Fruit fly (Drosophila melanogaster): ENCODE results near the gene CG42331.

Gene CG42331

dm6 chr3R:24753561-24754027 lies 18.4 kb upstream of the CG42331 start, which contains the start of gene asp (continued):
- TF ChIP-seq HLH4C (GFP tag; IDR thresholded peaks at IDR 0.05; ENCODE audit: partially characterized antibody) (peak; percentile 95), sob (GFP tag; IDR thresholded peaks at IDR 0.05) (0 out of 2 replicates have a peak, but pooled peaks have one; percentile 21), yki (optimal IDR thresholded peaks at IDR 0.05) (no peak), kni (GFP tag; optimal IDR thresholded peaks at IDR 0.05) (no peak), Drgx (GFP tag; IDR thresholded peaks at IDR 0.05) (no peak), bsh (GFP tag; optimal IDR thresholded peaks at IDR 0.05) (no peak), row (GFP tag; IDR thresholded peaks at IDR 0.05) (peak; percentile 67), Blimp-1 (GFP tag; optimal IDR thresholded peaks at IDR 0.05) (peak; percentile 35), ken (GFP tag; IDR thresholded peaks at IDR 0.05) (no peak), CG17802 (tag; optimal IDR thresholded peaks at IDR 0.05) (peak; percentile 98), maf-S (GFP tag; optimal IDR thresholded peaks at IDR 0.05) (no peak), CG11695 (GFP tag; IDR thresholded peaks at IDR 0.05) (no peak), Hr39 (optimal IDR thresholded peaks at IDR 0.05) (no peak), CG3281 (GFP tag; optimal IDR thresholded peaks at IDR 0.05) (no peak), CG12236 (GFP tag; optimal IDR thresholded peaks at IDR 0.05) (no peak), crc (GFP tag; optimal IDR thresholded peaks at IDR 0.05) (no peak), chif (GFP tag; optimal IDR thresholded peaks at IDR 0.05) (no peak), amos (GFP tag; IDR thresholded peaks at IDR 0.05; ENCODE audit: partially characterized antibody) (peak; percentile 77), wdn (GFP tag; IDR thresholded peaks at IDR 0.05) (no peak), sug (tag; optimal IDR thresholded peaks at IDR 0.05) (no peak), nom (GFP tag; optimal IDR thresholded peaks at IDR 0.05) (no peak), CG3847 (GFP tag; IDR thresholded peaks at IDR 0.05) (peak; percentile 39; the same call in 1 of the 2 replicates), BtbVII (GFP tag; optimal IDR thresholded peaks at IDR 0.05) (no peak), CG16863 (GFP tag; optimal IDR thresholded peaks at IDR 0.05) (no peak), CG12744 (GFP tag; optimal IDR thresholded peaks at IDR 0.05) (no peak), mld (GFP tag; IDR thresholded peaks at IDR 0.05; ENCODE audit: partially characterized antibody) (peak; percentile 78; the same call in 2 of the 3 replicates), CG1602 (GFP tag; optimal IDR thresholded peaks at IDR 0.05) (no peak), CG15514 (GFP tag; optimal IDR thresholded peaks at IDR 0.05) (peak; percentile 56), CG13624 (GFP tag; optimal IDR thresholded peaks at IDR 0.05) (no peak), ara (GFP tag; IDR thresholded peaks at IDR 0.05) (no peak), CG10267 (tag; optimal IDR thresholded peaks at IDR 0.05) (no peak), CG18476 (GFP tag; optimal IDR thresholded peaks at IDR 0.05) (no peak), Hmx (GFP tag; optimal IDR thresholded peaks at IDR 0.05) (no peak), TFAM (GFP tag; optimal IDR thresholded peaks at IDR 0.05) (no peak), wek (GFP tag; optimal IDR thresholded peaks at IDR 0.05) (peak; percentile 97), CG17361 (GFP tag; IDR thresholded peaks at IDR 0.05) (no peak), da (GFP tag; optimal IDR thresholded peaks at IDR 0.05) (no peak), grau (tag; optimal IDR thresholded peaks at IDR 0.05) (no peak), PHDP (tag; optimal IDR thresholded peaks at IDR 0.05) (no peak), Ada2b (GFP tag; IDR thresholded peaks at IDR 0.05) (0 out of 2 replicates have a peak, but pooled peaks have one; percentile 10), sima (GFP tag; optimal IDR thresholded peaks at IDR 0.05) (no peak), CG10654 (GFP tag; optimal IDR thresholded peaks at IDR 0.05) (no peak), hbn (GFP tag; IDR thresholded peaks at IDR 0.05; ENCODE audit: partially characterized antibody) (peak; percentile 82), CG8089 (GFP tag; optimal IDR thresholded peaks at IDR 0.05) (no peak), br (optimal IDR thresholded peaks at IDR 0.05) (no peak), jigr1 (GFP tag; IDR thresholded peaks at IDR 0.05) (no peak), lov (optimal IDR thresholded peaks at IDR 0.05) (no peak), lov (GFP tag; IDR thresholded peaks at IDR 0.05) (no peak), Ets97D (GFP tag; optimal IDR thresholded peaks at IDR 0.05) (peak; percentile 39), dan (GFP tag; IDR thresholded peaks at IDR 0.05) (no peak), chn (GFP tag; optimal IDR thresholded peaks at IDR 0.05) (no peak), insv (GFP tag; optimal IDR thresholded peaks at IDR 0.05) (no peak), p53 (GFP tag; optimal IDR thresholded peaks at IDR 0.05) (no peak)
